Worm (Caenorhabditis elegans) whole organism, L4/young adult: ENCODE measurements around the gene sri-33.

Experiments
- W03F9.2 ChIP-seq: fragments of 150-350 bp; optimal IDR thresholded peaks from 2 replicates; lab custom pipeline; 2014; ENCODE audit warnings: missing biosample characterization, missing genetic modification characterization
- dao-5 ChIP-seq: sonication (generic microtip); optimal IDR thresholded peaks from 2 replicates; lab custom pipeline; 2016; ENCODE audit warnings: missing genotype, missing genetic modification characterization, moderate library complexity, missing compliant biosample characterization
- him-1 ChIP-seq: sonication (generic microtip); optimal IDR thresholded peaks from 2 replicates; lab custom pipeline; 2016; ENCODE audit warnings: missing genotype, missing genetic modification reagents, missing genetic modification characterization, missing compliant biosample characterization

Gene sri-33

DNA sequence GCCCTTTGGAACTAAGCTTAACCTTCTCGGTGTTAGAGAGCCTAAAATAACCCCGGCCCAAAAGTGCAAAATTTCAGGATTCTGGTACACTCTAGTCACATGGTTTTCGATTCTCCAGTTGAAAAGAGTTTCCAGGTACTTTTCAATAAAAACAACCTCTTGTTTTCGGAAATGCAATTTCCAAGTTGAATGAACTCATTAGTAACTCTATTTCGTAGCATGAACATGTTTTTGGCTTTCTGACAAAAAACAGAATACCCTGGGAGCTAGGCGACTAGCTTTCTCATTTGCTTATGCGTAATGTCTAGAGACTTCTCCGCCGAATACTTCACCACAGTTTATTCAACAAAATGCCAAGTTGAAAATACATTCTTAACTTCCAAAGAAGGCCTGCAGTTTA lies 33.4 kb downstream of the sri-33 start, which contains the start of gene srh-71:
Gene srh-71 (plus strand): TSS at position 301 of the 400 bp plus-strand sequence.
- no peak for TF ChIP-seq W03F9.2 (tag; lab: Kevin White, UChicago)
- no peak for TF ChIP-seq dao-5 (tag; lab: Kevin White, UChicago)
- no peak for TF ChIP-seq him-1 (tag; lab: Kevin White, UChicago)

- TF ChIP-seq dao-5 (tag; lab: Kevin White, UChicago) (no peak), W03F9.2 (tag; lab: Kevin White, UChicago) (no peak), him-1 (tag; lab: Kevin White, UChicago) (no peak)
Observed at ce11 chrII:3118907-3119382, 37.7 kb downstream of the sri-33 start, which contains the start of gene T10D4.6. Gene T10D4.6 (plus strand): TSS chrII:3119332.

DNA sequence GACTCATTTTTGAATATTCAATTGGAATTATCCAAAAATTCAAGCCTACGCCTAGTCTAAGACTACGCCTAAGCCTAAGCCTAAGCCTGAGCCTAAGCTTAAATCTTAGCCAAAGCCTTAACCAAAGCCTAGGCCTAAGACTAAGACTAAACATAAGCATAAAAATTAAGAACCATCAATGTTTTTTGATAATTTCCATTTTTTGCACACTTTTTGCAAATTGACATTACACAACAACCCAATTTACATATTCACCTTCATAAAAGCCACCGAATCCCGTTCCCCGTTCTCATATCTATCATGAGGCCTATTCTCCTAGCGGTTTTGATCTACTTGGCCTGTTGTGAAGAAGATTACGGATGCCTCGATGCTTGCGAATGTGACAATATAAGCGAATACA lies 39.2 kb downstream of the sri-33 start, which contains the start of gene T10D4.7:
Gene T10D4.7 (plus strand): TSS at position 301 of the 400 bp plus-strand sequence.
- TF ChIP-seq W03F9.2 (tag; lab: Kevin White, UChicago) = no peak
- no peak for TF ChIP-seq him-1 (tag; lab: Kevin White, UChicago)
- TF ChIP-seq dao-5 (tag; lab: Kevin White, UChicago) = no peak

DNA sequence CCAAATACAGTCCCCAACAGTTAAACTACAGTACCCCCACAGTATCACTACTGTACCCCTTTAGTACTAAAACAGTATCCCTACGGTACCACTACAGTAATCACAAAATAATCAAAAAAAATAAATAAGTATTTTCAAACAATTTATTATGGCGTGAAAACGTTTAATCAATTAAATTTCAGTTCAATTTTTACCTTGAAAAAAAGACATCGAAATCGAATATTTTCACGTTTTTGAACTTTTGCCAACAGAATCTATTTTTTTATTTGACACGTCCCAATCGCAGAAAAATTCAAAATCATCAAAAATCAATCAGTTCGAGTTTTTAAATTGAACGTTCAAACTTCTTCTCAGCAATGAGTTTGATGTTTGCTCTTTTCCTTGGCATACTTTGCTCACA lies 42.7 kb downstream of the sri-33 start, which contains the start of gene clec-123:
Gene clec-123 (plus strand): TSS at position 301 of the 400 bp plus-strand sequence.
- no peak for TF ChIP-seq him-1 (tag; lab: Kevin White, UChicago)
- no peak for TF ChIP-seq W03F9.2 (tag; lab: Kevin White, UChicago)
- no peak for TF ChIP-seq dao-5 (tag; lab: Kevin White, UChicago)

ce11 chrII:3113289-3113688 lies 43.4 kb downstream of the sri-33 start:
- TF ChIP-seq him-1 (tag; lab: Kevin White, UChicago) = no peak
- no peak for TF ChIP-seq W03F9.2 (tag; lab: Kevin White, UChicago)
- no peak for TF ChIP-seq dao-5 (tag; lab: Kevin White, UChicago)

- TF ChIP-seq W03F9.2 (tag; lab: Kevin White, UChicago) (no peak), dao-5 (tag; lab: Kevin White, UChicago) (no peak), him-1 (tag; lab: Kevin White, UChicago) (no peak)
Observed at ce11 chrII:3112313-3112712, 44.3 kb downstream of the sri-33 start, which contains the start of gene Y25C1A.2. Gene Y25C1A.2 (plus strand): TSS chrII:3112613.

DNA sequence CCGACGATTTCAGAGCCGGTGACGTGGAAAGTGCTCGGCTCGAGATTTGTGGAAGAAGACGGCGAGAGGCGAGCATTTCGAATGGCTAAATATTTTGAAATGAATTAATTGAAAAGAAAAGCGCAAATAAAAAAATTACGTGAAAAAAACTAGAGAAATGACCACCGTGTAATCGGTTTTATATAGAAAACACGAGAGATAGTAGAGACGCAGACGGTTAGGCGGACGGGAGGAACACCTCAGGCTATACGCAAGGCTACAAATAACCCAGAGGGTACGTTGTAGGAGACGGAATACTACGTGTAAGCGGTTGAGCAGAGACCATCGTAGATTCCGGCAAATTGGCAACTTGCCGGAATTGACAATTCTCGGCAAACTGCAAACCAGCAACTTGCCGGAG lies 45.5 kb downstream of the sri-33 start, which contains the start of gene Y25C1A.13:
Gene Y25C1A.13 (minus strand): TSS at position 101 of the 400 bp plus-strand sequence.
- TF ChIP-seq W03F9.2 (tag; lab: Kevin White, UChicago) (no peak), dao-5 (tag; lab: Kevin White, UChicago) (no peak), him-1 (tag; lab: Kevin White, UChicago) (no peak)

DNA sequence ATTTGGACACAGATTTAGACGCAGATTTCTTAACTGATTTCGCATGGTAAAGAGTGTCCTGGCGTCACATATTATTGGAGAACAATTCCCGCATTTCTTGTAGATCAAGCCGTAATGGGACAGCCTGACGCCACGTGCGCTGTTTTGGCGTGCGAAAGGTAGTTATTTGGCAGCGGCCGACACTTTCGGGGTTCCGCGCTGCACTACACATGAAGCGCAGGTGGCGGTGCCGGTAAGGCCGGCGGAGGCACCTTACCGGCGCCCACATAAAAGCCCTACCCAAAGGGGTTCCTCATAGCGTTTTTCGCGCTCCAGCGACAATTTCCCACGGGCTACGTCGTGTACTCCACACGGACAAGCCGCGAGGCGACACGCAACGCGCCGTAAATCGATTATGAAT lies 46.5 kb downstream of the sri-33 start:
- TF ChIP-seq W03F9.2 (tag; lab: Kevin White, UChicago) (no peak), him-1 (tag; lab: Kevin White, UChicago) (no peak), dao-5 (tag; lab: Kevin White, UChicago) (no peak)

DNA sequence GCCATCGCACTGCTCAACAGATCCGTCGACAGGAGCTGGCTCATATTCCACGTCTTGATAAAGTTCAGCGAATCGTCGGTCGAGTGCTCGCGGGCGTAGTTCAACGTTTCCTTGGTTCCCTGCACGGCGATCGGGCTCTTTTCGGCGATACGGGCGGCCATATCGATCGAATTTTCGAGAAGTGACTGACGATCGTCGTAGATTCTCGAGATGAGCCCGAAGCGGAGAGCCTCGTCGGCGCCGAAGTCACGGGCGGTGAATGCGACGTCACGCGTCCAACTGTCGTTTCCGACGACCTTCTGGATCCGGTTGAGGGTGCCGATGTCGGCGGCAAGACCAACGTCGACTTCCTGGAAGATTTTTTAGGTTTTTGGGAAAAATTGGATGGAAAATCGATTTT lies 47.1 kb downstream of the sri-33 start:
- TF ChIP-seq dao-5 (tag; lab: Kevin White, UChicago) = no peak

ce11 chrII:3108101-3108500 lies 48.5 kb downstream of the sri-33 start:
- TF ChIP-seq him-1 (tag; lab: Kevin White, UChicago) (no peak), W03F9.2 (tag; lab: Kevin White, UChicago) (no peak), dao-5 (tag; lab: Kevin White, UChicago) (no peak)

ce11 chrII:3105765-3106164 lies 50.9 kb downstream of the sri-33 start, which contains the start of gene clec-122:
Gene clec-122 (plus strand): TSS chrII:3106065.
- no peak for TF ChIP-seq W03F9.2 (tag; lab: Kevin White, UChicago)
- TF ChIP-seq dao-5 (tag; lab: Kevin White, UChicago) = no peak
- no peak for TF ChIP-seq him-1 (tag; lab: Kevin White, UChicago)
